Fruit fly (Drosophila melanogaster) whole organism, embryonic: ENCODE measurements around the gene CG1640.

ENCODE experiments used
- Atf-2 ChIP-seq: fragments of 200-800 bp; sonication (Bioruptor generic); optimal IDR thresholded peaks from 2 replicates; lab custom pipeline; 2016; ENCODE audit warnings: missing biosample characterization, missing genetic modification characterization
- CG11560 ChIP-seq: fragments of 200-800 bp; sonication (Bioruptor generic); IDR thresholded peaks from 3 replicates; pipeline ENCODE4 v1.3.6; 2022; ENCODE audit warnings: missing biosample characterization, missing genetic modification characterization
- CG12236 ChIP-seq: fragments of 200-800 bp; sonication (Bioruptor generic); optimal IDR thresholded peaks from 2 replicates; lab custom pipeline; 2016; ENCODE audit warnings: missing biosample characterization, missing genetic modification characterization
- CG1233 ChIP-seq: fragments of 200-800 bp; sonication (Bioruptor generic); optimal IDR thresholded peaks from 4 replicates; lab custom pipeline; 2018; ENCODE audit warnings: missing biosample characterization, mild to moderate bottlenecking, missing genetic modification characterization
- CG12391 ChIP-seq: fragments of 200-800 bp; sonication (Bioruptor generic); optimal IDR thresholded peaks from 3 replicates; lab custom pipeline; 2018; ENCODE audit warnings: missing biosample characterization, mild to moderate bottlenecking, missing genetic modification characterization, moderate library complexity
- CG12744 ChIP-seq: fragments of 200-800 bp; sonication (Bioruptor generic); optimal IDR thresholded peaks from 2 replicates; lab custom pipeline; 2016; ENCODE audit warnings: missing biosample characterization, missing genetic modification characterization
- CG13123 ChIP-seq: fragments of 200-800 bp; sonication (Bioruptor generic); optimal IDR thresholded peaks from 2 replicates; lab custom pipeline; 2016; ENCODE audit warnings: missing biosample characterization, missing genetic modification characterization
- CG14014 ChIP-seq: fragments of 200-800 bp; sonication (Bioruptor generic); IDR thresholded peaks from 2 replicates; pipeline ENCODE4 v1.3.6; 2022; ENCODE audit warnings: missing biosample characterization, missing genetic modification characterization
- CG1529 ChIP-seq: fragments of 200-800 bp; sonication (Bioruptor generic); optimal IDR thresholded peaks from 3 replicates; lab custom pipeline; 2018; ENCODE audit warnings: missing biosample characterization, missing genetic modification characterization
- CG2889 ChIP-seq: fragments of 200-800 bp; sonication (Bioruptor generic); IDR thresholded peaks from 3 replicates; pipeline ENCODE4 v1.3.6; 2022; ENCODE audit warnings: missing biosample characterization, missing genetic modification characterization
- CG3163 ChIP-seq: fragments of 200-800 bp; sonication (Bioruptor generic); optimal IDR thresholded peaks from 3 replicates; lab custom pipeline; 2016; ENCODE audit warnings: missing biosample characterization, missing genetic modification characterization
- CG3995 ChIP-seq: fragments of 200-800 bp; sonication (Bioruptor generic); optimal IDR thresholded peaks from 3 replicates; lab custom pipeline; 2016; ENCODE audit warnings: missing biosample characterization, missing genetic modification characterization
- CG4617 ChIP-seq: fragments of 200-800 bp; sonication (Bioruptor generic); optimal IDR thresholded peaks from 3 replicates; lab custom pipeline; 2016; ENCODE audit warnings: missing biosample characterization, missing genetic modification characterization, borderline replicate concordance
- CG6254 ChIP-seq: fragments of 200-800 bp; sonication (Bioruptor generic); optimal IDR thresholded peaks from 3 replicates; lab custom pipeline; 2017; ENCODE audit warnings: mild to moderate bottlenecking, missing biosample characterization, missing genetic modification reagents, missing genetic modification characterization
- CG6689 ChIP-seq: fragments of 200-800 bp; sonication (Bioruptor generic); IDR thresholded peaks from 2 replicates; pipeline ENCODE4 v1.3.6; 2022; ENCODE audit warnings: missing biosample characterization, missing genetic modification characterization
- CG6813 ChIP-seq: fragments of 200-800 bp; sonication (Bioruptor generic); optimal IDR thresholded peaks from 2 replicates; lab custom pipeline; 2017; ENCODE audit warnings: missing biosample characterization, missing genetic modification characterization, mild to moderate bottlenecking, moderate library complexity, missing genetic modification reagents
- CG7271 ChIP-seq: fragments of 200-800 bp; sonication (Bioruptor generic); optimal IDR thresholded peaks from 2 replicates; lab custom pipeline; 2018; ENCODE audit warnings: missing biosample characterization, mild to moderate bottlenecking, missing genetic modification characterization, moderate library complexity
- CG7372 ChIP-seq: fragments of 200-800 bp; sonication (Bioruptor generic); IDR thresholded peaks from 2 replicates; pipeline ENCODE4 v1.3.6; 2022; ENCODE audit warnings: missing biosample characterization, missing genetic modification characterization
- CG7963 ChIP-seq: fragments of 200-800 bp; sonication (Bioruptor generic); IDR thresholded peaks from 3 replicates; pipeline ENCODE4 v1.3.6; 2022; ENCODE audit warnings: missing biosample characterization, missing genetic modification characterization; ENCODE audit not compliant: partially characterized antibody
- CG9215 ChIP-seq: fragments of 200-800 bp; sonication (Bioruptor generic); IDR thresholded peaks from 2 replicates; pipeline ENCODE4 v1.3.6; 2022; ENCODE audit warnings: missing biosample characterization, missing genetic modification characterization
- CG9609 ChIP-seq: fragments of 200-800 bp; sonication (Bioruptor generic); optimal IDR thresholded peaks from 3 replicates; lab custom pipeline; 2016; ENCODE audit warnings: missing biosample characterization, missing genetic modification characterization
- CkIIα-i1 ChIP-seq: fragments of 200-800 bp; sonication (Bioruptor generic); IDR thresholded peaks from 2 replicates; pipeline ENCODE4 v1.3.6; 2022; ENCODE audit warnings: missing biosample characterization, missing genetic modification characterization
- CoRest ChIP-seq: fragments of 200-800 bp; sonication (Bioruptor generic); optimal IDR thresholded peaks from 3 replicates; lab custom pipeline; 2018; ENCODE audit warnings: missing biosample characterization, mild to moderate bottlenecking, missing genetic modification characterization, moderate library complexity
- D19A ChIP-seq: fragments of 200-800 bp; optimal IDR thresholded peaks from 3 replicates; lab custom pipeline; 2019; ENCODE audit warnings: missing biosample characterization, mild to moderate bottlenecking, missing genetic modification characterization, moderate library complexity
- Drgx ChIP-seq: fragments of 200-800 bp; sonication (Bioruptor generic); IDR thresholded peaks from 2 replicates; pipeline ENCODE4 v1.3.6; 2022; ENCODE audit warnings: missing biosample characterization, missing genetic modification characterization
- H2.0 ChIP-seq: fragments of 200-800 bp; sonication (Bioruptor generic); IDR thresholded peaks from 2 replicates; pipeline ENCODE4 v1.3.6; 2022; ENCODE audit warnings: missing biosample characterization, missing genetic modification characterization
- Max ChIP-seq: fragments of 200-800 bp; sonication (Bioruptor generic); optimal IDR thresholded peaks from 2 replicates; lab custom pipeline; 2016; ENCODE audit warnings: missing biosample characterization, mild to moderate bottlenecking, missing genetic modification characterization
- Med ChIP-seq: fragments of 200-800 bp; sonication (Bioruptor generic); peaks from one replicate; lab custom pipeline; 2016; ENCODE audit warnings: missing biosample characterization, missing genetic modification characterization, mild to moderate bottlenecking, inconsistent platforms, moderate library complexity
- NC2β ChIP-seq: fragments of 200-800 bp; sonication (Bioruptor generic); optimal IDR thresholded peaks from 2 replicates; lab custom pipeline; 2016; ENCODE audit warnings: missing biosample characterization, missing genetic modification characterization
- Neu2 ChIP-seq: fragments of 200-800 bp; sonication (Bioruptor generic); optimal IDR thresholded peaks from 3 replicates; lab custom pipeline; 2016; ENCODE audit warnings: missing biosample characterization, missing genetic modification characterization, borderline replicate concordance
- Oaz ChIP-seq: fragments of 200-800 bp; sonication (Bioruptor generic); IDR thresholded peaks from 2 replicates; pipeline ENCODE4 v1.3.6; 2022; ENCODE audit warnings: missing biosample characterization, missing genetic modification characterization
- Oli ChIP-seq: fragments of 200-800 bp; sonication (Bioruptor generic); optimal IDR thresholded peaks from 2 replicates; lab custom pipeline; 2018; ENCODE audit warnings: missing biosample characterization, mild to moderate bottlenecking, missing genetic modification characterization, moderate library complexity
- Sox100B ChIP-seq: fragments of 200-800 bp; sonication (Bioruptor generic); optimal IDR thresholded peaks from 3 replicates; lab custom pipeline; 2018; ENCODE audit warnings: missing biosample characterization, mild to moderate bottlenecking, missing genetic modification characterization
- Ssrp ChIP-seq: fragments of 200-800 bp; sonication (Bioruptor generic); optimal IDR thresholded peaks from 2 replicates; lab custom pipeline; 2018; ENCODE audit warnings: missing biosample characterization, mild to moderate bottlenecking, missing genetic modification characterization, moderate library complexity
- bowl ChIP-seq: fragments of 200-800 bp; sonication (Bioruptor generic); IDR thresholded peaks from 2 replicates; pipeline ENCODE4 v1.3.6; 2022; ENCODE audit warnings: missing biosample characterization, missing genetic modification characterization
- disco-r ChIP-seq: fragments of 200-800 bp; sonication (Bioruptor generic); optimal IDR thresholded peaks from 2 replicates; lab custom pipeline; 2016; ENCODE audit warnings: missing biosample characterization, missing genetic modification characterization
- grn ChIP-seq: fragments of 200-800 bp; sonication (Bioruptor generic); optimal IDR thresholded peaks from 3 replicates; lab custom pipeline; 2017; ENCODE audit warnings: missing biosample characterization, missing genetic modification characterization
- gsb-n ChIP-seq: fragments of 200-800 bp; sonication (Bioruptor generic); optimal IDR thresholded peaks from 3 replicates; lab custom pipeline; 2018; ENCODE audit warnings: missing biosample characterization, mild to moderate bottlenecking, missing genetic modification characterization
- lbe ChIP-seq: fragments of 200-800 bp; sonication (Bioruptor generic); optimal IDR thresholded peaks from 2 replicates; lab custom pipeline; 2016; ENCODE audit warnings: missing biosample characterization, mild to moderate bottlenecking, missing genetic modification characterization
- lov ChIP-seq, 2 experiments: fragments of 200-800 bp in 1 of 2; fragments of >200 bp in 1 of 2; sonication (Bioruptor generic) in 1 of 2; IDR thresholded peaks in 1 of 2; optimal IDR thresholded peaks in 1 of 2; 2 replicates in 1 of 2; 3 replicates in 1 of 2; pipeline versions ENCODE4 v1.3.6 to Lab custom; 2017 to 2022; ENCODE audit warnings: missing biosample characterization in 1 of 2, missing genetic modification characterization in 1 of 2
- nerfin-2 ChIP-seq: fragments of 200-800 bp; sonication (Bioruptor generic); IDR thresholded peaks from 2 replicates; pipeline ENCODE4 v1.3.6; 2022; ENCODE audit warnings: missing biosample characterization, missing genetic modification characterization; ENCODE audit not compliant: partially characterized antibody
- pita ChIP-seq: fragments of 200-800 bp; sonication (Bioruptor generic); optimal IDR thresholded peaks from 2 replicates; lab custom pipeline; 2017; ENCODE audit warnings: missing biosample characterization, mild to moderate bottlenecking, missing genetic modification characterization
- run ChIP-seq: fragments of 200-800 bp; sonication (Bioruptor generic); optimal IDR thresholded peaks from 3 replicates; lab custom pipeline; 2018; ENCODE audit warnings: missing biosample characterization, mild to moderate bottlenecking, missing genetic modification characterization
- sc ChIP-seq, 3 experiments: fragments of >200 bp in 2 of 3; fragments of 200-800 bp in 1 of 3; sonication (Bioruptor generic) in 1 of 3; optimal IDR thresholded peaks; 2 replicates in 2 of 3; 3 replicates in 1 of 3; lab custom pipeline; 2017; ENCODE audit warnings: mild to moderate bottlenecking in 1 of 3, missing biosample characterization in 1 of 3, missing genetic modification characterization in 1 of 3, missing genetic modification reagents in 1 of 3
- sima ChIP-seq: fragments of 200-800 bp; sonication (Bioruptor generic); optimal IDR thresholded peaks from 2 replicates; lab custom pipeline; 2016; ENCODE audit warnings: missing biosample characterization, missing genetic modification characterization
- tll ChIP-seq, 2 experiments: fragments of 200-800 bp in 1 of 2; fragments of >200 bp in 1 of 2; sonication (Bioruptor generic) in 1 of 2; optimal IDR thresholded peaks; 2 replicates each; lab custom pipeline; 2017 to 2019; ENCODE audit warnings: missing biosample characterization in 2 of 2, missing genetic modification characterization in 2 of 2, mild to moderate bottlenecking in 1 of 2, moderate library complexity in 1 of 2
- trem ChIP-seq: fragments of 200-800 bp; optimal IDR thresholded peaks from 3 replicates; lab custom pipeline; 2019; ENCODE audit warnings: missing biosample characterization, mild to moderate bottlenecking, missing genetic modification characterization, moderate library complexity
- z ChIP-seq: fragments of 200-800 bp; sonication (Bioruptor generic); IDR thresholded peaks from 3 replicates; pipeline ENCODE4 v1.3.6; 2022; ENCODE audit warnings: missing biosample characterization, missing genetic modification characterization

The CG1640 gene

DNA sequence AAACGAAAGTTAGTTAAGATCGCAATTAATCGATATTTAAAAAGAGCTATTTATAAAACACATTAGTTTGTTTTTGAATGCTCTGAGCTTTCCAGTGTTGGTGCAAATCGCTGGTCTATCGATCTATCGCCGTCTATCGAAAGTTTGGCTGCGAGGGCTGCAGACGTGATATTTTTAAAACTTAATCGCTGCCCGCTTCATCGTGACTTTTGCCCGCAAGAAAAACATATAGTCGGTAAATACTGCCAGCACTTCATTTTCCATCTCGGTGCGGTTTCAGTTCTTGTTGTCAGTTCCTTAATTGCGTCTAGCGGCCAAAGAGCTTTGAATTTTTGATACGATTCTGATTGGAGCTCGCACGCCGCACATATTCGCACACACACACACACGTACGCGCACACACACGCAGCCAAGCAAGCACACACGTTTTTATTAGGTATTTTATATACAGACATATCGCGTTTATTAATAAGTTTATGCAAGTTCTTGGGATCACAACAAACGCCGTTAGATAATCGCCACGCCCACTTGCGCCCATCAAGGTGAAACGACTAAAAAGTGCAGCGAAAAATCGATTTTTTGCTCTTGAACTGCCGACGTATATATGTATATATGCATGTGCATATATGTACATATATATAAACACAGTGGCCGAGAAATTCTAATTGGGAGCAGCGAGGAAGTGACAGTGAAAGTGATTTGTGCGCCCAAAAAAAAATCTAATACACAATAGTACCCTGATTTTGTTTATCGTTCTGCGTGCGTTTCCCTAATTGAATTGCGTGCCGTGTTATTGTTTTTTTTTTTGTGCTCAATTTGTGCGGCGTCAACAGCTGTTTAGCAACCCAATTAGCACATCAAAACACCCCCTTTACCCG lies 659 bp downstream of the CG1640 start:
- TF ChIP-seq Max (no peak), CG3995 (peak; percentile 96), Oaz (no peak), CG14014 (GFP tag; lab: Robert Waterston, UW) (no peak), Neu2 (no peak), tll (GFP tag; optimal IDR thresholded peaks at IDR 0.05; lab: Kevin White, UChicago) (no peak), z (GFP tag; lab: Robert Waterston, UW) (no peak), D19A (tag; lab: Kevin White, UChicago) (no peak), H2.0 (no peak), trem (tag; lab: Kevin White, UChicago) (no peak), Drgx (GFP tag; lab: Robert Waterston, UW) (no peak), pita (GFP tag; lab: Kevin White, UChicago) (no peak), Oli (tag; lab: Kevin White, UChicago) (no peak), CG11560 (tag; lab: Robert Waterston, UW) (no peak), lbe (no peak), Sox100B (GFP tag; lab: Kevin White, UChicago) (no peak), CG7963 (GFP tag; lab: Robert Waterston, UW) (0 out of 3 replicates have a peak, but pooled peaks have one; percentile 42), Atf-2 (GFP tag; lab: Kevin White, UChicago) (no peak), NC2β (GFP tag; lab: Kevin White, UChicago) (no peak), CG6813 (no peak), CG12391 (tag; lab: Kevin White, UChicago) (peak; percentile 2), lov (optimal IDR thresholded peaks at IDR 0.05; lab: Kevin White, UChicago) (no peak), lov (GFP tag; IDR thresholded peaks at IDR 0.05; lab: Robert Waterston, UW) (no peak), gsb-n (tag; lab: Kevin White, UChicago) (no peak), CkIIα-i1 (GFP tag; lab: Robert Waterston, UW) (no peak), Med (peak; percentile 90), run (tag; lab: Kevin White, UChicago) (no peak), CG1233 (GFP tag; lab: Kevin White, UChicago) (no peak), sima (GFP tag; lab: Kevin White, UChicago) (no peak), bowl (GFP tag; lab: Robert Waterston, UW) (no peak), CoRest (tag; lab: Kevin White, UChicago) (peak; percentile 21), CG13123 (GFP tag; lab: Kevin White, UChicago) (no peak), CG9215 (GFP tag; lab: Robert Waterston, UW) (no peak), CG9609 (peak; percentile 36), CG4617 (no peak), CG2889 (GFP tag; lab: Robert Waterston, UW) (no peak), CG6689 (GFP tag; lab: Robert Waterston, UW) (no peak), Ssrp (tag; lab: Kevin White, UChicago) (no peak), sc (optimal IDR thresholded peaks at IDR 0.05; lab: Kevin White, UChicago) (no peak), sc (GFP tag; optimal IDR thresholded peaks at IDR 0.05; lab: Kevin White, UChicago) (no peak), CG3163 (no peak), CG6254 (no peak), CG12236 (GFP tag; lab: Kevin White, UChicago) (no peak), CG1529 (GFP tag; lab: Kevin White, UChicago) (no peak), CG7372 (no peak), CG12744 (GFP tag; lab: Kevin White, UChicago) (no peak), disco-r (no peak), CG7271 (tag; lab: Kevin White, UChicago) (no peak), nerfin-2 (GFP tag; lab: Robert Waterston, UW) (peak; percentile 62), grn (no peak)
